Worm (Caenorhabditis elegans) whole organism, late embryonic: ENCODE measurements around the gene adh-1.

ENCODE experiments used
- C08G9.2 ChIP-seq: sonication (generic microtip); optimal IDR thresholded peaks from 2 replicates; lab custom pipeline; 2016; ENCODE audit warnings: mild to moderate bottlenecking, missing genetic modification characterization, moderate library complexity, missing compliant biosample characterization
- C38D4.7 ChIP-seq: fragments of 200-800 bp; sonication (Bioruptor generic); optimal IDR thresholded peaks from 2 replicates; lab custom pipeline; 2018; ENCODE audit warnings: mild to moderate bottlenecking, missing genetic modification characterization, moderate library complexity, missing compliant biosample characterization
- ama-1 ChIP-seq: fragments of 150-350 bp; optimal IDR thresholded peaks from 2 replicates; lab custom pipeline; 2014
- ceh-14 ChIP-seq: sonication (generic microtip); optimal IDR thresholded peaks from 2 replicates; lab custom pipeline; 2016; ENCODE audit warnings: missing genotype, missing genetic modification characterization, missing compliant biosample characterization
- ceh-19 ChIP-seq: fragments of 200-800 bp; sonication (Bioruptor generic); optimal IDR thresholded peaks from 2 replicates; lab custom pipeline; 2018; ENCODE audit warnings: mild to moderate bottlenecking, missing genetic modification characterization, missing compliant biosample characterization
- ceh-22 ChIP-seq: sonication (generic microtip); optimal IDR thresholded peaks from 2 replicates; lab custom pipeline; 2017; ENCODE audit warnings: missing biosample characterization, missing genetic modification characterization
- ceh-24 ChIP-seq: sonication (generic microtip); optimal IDR thresholded peaks from 2 replicates; lab custom pipeline; 2016; ENCODE audit warnings: mild to moderate bottlenecking, missing genetic modification characterization, missing compliant biosample characterization
- ceh-30 ChIP-seq: fragments of 150-350 bp; optimal IDR thresholded peaks from 2 replicates; lab custom pipeline; 2014; ENCODE audit warnings: missing biosample characterization, missing genetic modification characterization
- ceh-34 ChIP-seq: sonication (generic microtip); optimal IDR thresholded peaks from 2 replicates; lab custom pipeline; 2016; ENCODE audit warnings: mild to moderate bottlenecking, missing genetic modification characterization, missing compliant biosample characterization
- ceh-48 ChIP-seq: sonication (generic microtip); optimal IDR thresholded peaks from 2 replicates; lab custom pipeline; 2016; ENCODE audit warnings: missing genetic modification characterization, inconsistent platforms, missing compliant biosample characterization
- che-1 ChIP-seq: sonication (generic microtip); optimal IDR thresholded peaks from 2 replicates; lab custom pipeline; 2016; ENCODE audit warnings: mild to moderate bottlenecking, missing genetic modification characterization, missing compliant biosample characterization
- dve-1 ChIP-seq: sonication (generic microtip); optimal IDR thresholded peaks from 2 replicates; lab custom pipeline; 2017; ENCODE audit warnings: antibody characterized with exemption, mild to moderate bottlenecking, missing genetic modification characterization, missing compliant biosample characterization
- elt-2 ChIP-seq: sonication (generic microtip); optimal IDR thresholded peaks from 2 replicates; lab custom pipeline; 2016; ENCODE audit warnings: missing genetic modification reagents, missing genetic modification characterization, missing compliant biosample characterization
- fax-1 ChIP-seq: sonication (generic microtip); optimal IDR thresholded peaks from 2 replicates; lab custom pipeline; 2016; ENCODE audit warnings: missing genotype, missing genetic modification characterization, missing compliant biosample characterization
- fkh-10 ChIP-seq: fragments of 150-350 bp; optimal IDR thresholded peaks from 2 replicates; lab custom pipeline; 2014; ENCODE audit warnings: missing biosample characterization, missing genetic modification reagents, missing genetic modification characterization
- fkh-6 ChIP-seq: sonication (generic microtip); optimal IDR thresholded peaks from 2 replicates; lab custom pipeline; 2016; ENCODE audit warnings: missing genetic modification characterization, missing compliant biosample characterization
- gmeb-2 ChIP-seq: sonication (generic microtip); optimal IDR thresholded peaks from 2 replicates; lab custom pipeline; 2016; ENCODE audit warnings: missing genetic modification characterization, inconsistent platforms, missing compliant biosample characterization
- hlh-13 ChIP-seq: fragments of 200-800 bp; sonication (Bioruptor generic); optimal IDR thresholded peaks from 2 replicates; lab custom pipeline; 2018; ENCODE audit warnings: mild to moderate bottlenecking, missing genetic modification characterization, missing compliant biosample characterization
- hlh-8 ChIP-seq: sonication (generic microtip); optimal IDR thresholded peaks from 2 replicates; lab custom pipeline; 2016; ENCODE audit warnings: missing genotype, missing genetic modification characterization, missing compliant biosample characterization
- lim-6 ChIP-seq: sonication (generic microtip); optimal IDR thresholded peaks from 2 replicates; lab custom pipeline; 2016; ENCODE audit warnings: missing genetic modification characterization, missing compliant biosample characterization
- mec-3 ChIP-seq: sonication (generic microtip); optimal IDR thresholded peaks from 2 replicates; lab custom pipeline; 2016; ENCODE audit warnings: borderline replicate concordance, missing genetic modification characterization, missing compliant biosample characterization
- nfya-1 ChIP-seq: sonication (generic microtip); optimal IDR thresholded peaks from 2 replicates; lab custom pipeline; 2017; ENCODE audit warnings: missing genetic modification characterization, mild to moderate bottlenecking, missing compliant biosample characterization, antibody characterized with exemption, moderate library complexity
- odd-2 ChIP-seq: sonication (generic microtip); optimal IDR thresholded peaks from 2 replicates; lab custom pipeline; 2017; ENCODE audit warnings: antibody characterized with exemption, mild to moderate bottlenecking, missing genetic modification characterization, missing compliant biosample characterization
- pag-3 ChIP-seq: sonication (generic microtip); optimal IDR thresholded peaks from 2 replicates; lab custom pipeline; 2016; ENCODE audit warnings: missing compliant biosample characterization, missing genetic modification characterization, borderline replicate concordance
- pqm-1 ChIP-seq: sonication (generic microtip); optimal IDR thresholded peaks from 2 replicates; lab custom pipeline; 2016; ENCODE audit warnings: missing genetic modification characterization, missing compliant biosample characterization
- rnt-1 ChIP-seq: sonication (generic microtip); optimal IDR thresholded peaks from 2 replicates; lab custom pipeline; 2016; ENCODE audit warnings: missing genetic modification characterization, missing compliant biosample characterization
- sdc-2 ChIP-seq: sonication (generic microtip); optimal IDR thresholded peaks from 2 replicates; lab custom pipeline; 2016; ENCODE audit warnings: missing genotype, missing genetic modification characterization, missing compliant biosample characterization
- syd-9 ChIP-seq: sonication (generic microtip); optimal IDR thresholded peaks from 2 replicates; lab custom pipeline; 2016; ENCODE audit warnings: mild to moderate bottlenecking, missing genetic modification characterization, moderate library complexity, missing compliant biosample characterization
- tbx-2 ChIP-seq: sonication (generic microtip); optimal IDR thresholded peaks from 2 replicates; lab custom pipeline; 2016; ENCODE audit warnings: missing genetic modification characterization, missing compliant biosample characterization
- tbx-7 ChIP-seq: sonication (generic microtip); optimal IDR thresholded peaks from 2 replicates; lab custom pipeline; 2016; ENCODE audit warnings: missing genotype, missing genetic modification characterization, missing compliant biosample characterization
- unc-3 ChIP-seq, 2 experiments: fragments of 200-800 bp in 1 of 2; sonication (Bioruptor generic) in 1 of 2; sonication (generic microtip) in 1 of 2; conservative IDR thresholded peaks in 1 of 2; optimal IDR thresholded peaks in 1 of 2; 2 replicates each; pipeline versions ENCODE4 v1.3.6 to Lab custom; 2016 to 2022; ENCODE audit warnings: missing compliant biosample characterization in 2 of 2, missing genetic modification characterization in 2 of 2, missing genetic modification reagents in 1 of 2
- unc-86 ChIP-seq: sonication (generic microtip); optimal IDR thresholded peaks from 2 replicates; lab custom pipeline; 2016; ENCODE audit warnings: missing genetic modification characterization, missing compliant biosample characterization

adh-1 gene

ce11 chrV:11885939-11886338, 2.1 kb upstream of the adh-1 start:
- TF ChIP-seq unc-3 (GFP tag; conservative IDR thresholded peaks at IDR 0.05; lab: Robert Waterston, UW) (no peak), unc-3 (tag; optimal IDR thresholded peaks at IDR 0.05; lab: Kevin White, UChicago) (no peak), pag-3 (tag; lab: Kevin White, UChicago) (no peak), gmeb-2 (tag; lab: Kevin White, UChicago) (no peak), elt-2 (tag; lab: Kevin White, UChicago) (peak; percentile 38), ceh-48 (tag; lab: Kevin White, UChicago) (no peak), fax-1 (tag; lab: Kevin White, UChicago) (no peak), nfya-1 (tag; lab: Kevin White, UChicago) (no peak), ceh-24 (tag; lab: Kevin White, UChicago) (no peak)

- no peak for TF ChIP-seq nfya-1 (tag; lab: Kevin White, UChicago)
- no peak for TF ChIP-seq ceh-48 (tag; lab: Kevin White, UChicago)
- TF ChIP-seq hlh-13 (GFP tag; lab: Kevin White, UChicago): no peak
- no peak for TF ChIP-seq lim-6
- no peak for TF ChIP-seq syd-9 (tag; lab: Kevin White, UChicago)
- TF ChIP-seq tbx-2 (tag; lab: Kevin White, UChicago): no peak
- TF ChIP-seq fkh-6 (tag; lab: Kevin White, UChicago): no peak
- no peak for TF ChIP-seq ama-1 (lab: Kevin White, UChicago)
- TF ChIP-seq mec-3 (tag; lab: Kevin White, UChicago): no peak
- TF ChIP-seq rnt-1 (tag; lab: Kevin White, UChicago): no peak
- TF ChIP-seq, all 69 proteins: peak for 0
Measured at ce11 chrV:11888656-11889055, 608 bp downstream of the adh-1 start.

- TF ChIP-seq C08G9.2 (tag; lab: Kevin White, UChicago) (no peak), fkh-10 (GFP tag; lab: Kevin White, UChicago) (no peak), ceh-14 (tag; lab: Kevin White, UChicago) (no peak), tbx-7 (tag; lab: Kevin White, UChicago) (no peak), ceh-19 (no peak), odd-2 (tag; lab: Kevin White, UChicago) (no peak), che-1 (tag; lab: Kevin White, UChicago) (no peak), ceh-30 (tag; lab: Kevin White, UChicago) (no peak)
Measured at ce11 chrV:11889115-11889935, 1.3 kb downstream of the adh-1 start.

ce11 chrV:11891143-11891862, 3.3 kb downstream of the adh-1 start, which contains the start of the genes sodh-2 and srx-76:
sodh-2 (minus strand) TSS chrV:11891243.
srx-76 (plus strand) TSS chrV:11891812.
- no peak for TF ChIP-seq C38D4.7
- TF ChIP-seq sdc-2 (tag; lab: Kevin White, UChicago): no peak
- no peak for TF ChIP-seq tbx-7 (tag; lab: Kevin White, UChicago)
- TF ChIP-seq che-1 (tag; lab: Kevin White, UChicago): no peak
- TF ChIP-seq dve-1: no peak
- no peak for TF ChIP-seq unc-86 (tag; lab: Kevin White, UChicago)
- no peak for TF ChIP-seq ceh-22
- TF ChIP-seq ceh-34: no peak
- no peak for TF ChIP-seq fkh-10 (GFP tag; lab: Kevin White, UChicago)
- TF ChIP-seq hlh-8 (tag; lab: Kevin White, UChicago): no peak
- TF ChIP-seq pqm-1: no peak
- no peak for TF ChIP-seq hlh-13 (GFP tag; lab: Kevin White, UChicago)
- TF ChIP-seq, all 69 proteins: peak for 0
